Fruit fly (Drosophila melanogaster) whole organism, embryonic: ENCODE results near the gene CG43116.

ENCODE experiments used
- Ada2b ChIP-seq: fragments of 200-800 bp; sonication (Bioruptor generic); IDR thresholded peaks from 2 replicates; pipeline ENCODE4 v1.3.6; 2022; ENCODE audit warnings: missing biosample characterization, missing genetic modification characterization
- Bgb ChIP-seq: fragments of 200-800 bp; sonication (Bioruptor generic); IDR thresholded peaks from 2 replicates; pipeline ENCODE4 v1.3.6; 2022; ENCODE audit warnings: missing biosample characterization, missing genetic modification characterization; ENCODE audit not compliant: partially characterized antibody
- CG10209 ChIP-seq: fragments of 200-800 bp; sonication (Bioruptor generic); optimal IDR thresholded peaks from 3 replicates; lab custom pipeline; 2017; ENCODE audit warnings: missing biosample characterization, mild to moderate bottlenecking, missing genetic modification characterization, missing genetic modification reagents
- CG10274 ChIP-seq: fragments of 200-800 bp; sonication (Bioruptor generic); optimal IDR thresholded peaks from 3 replicates; lab custom pipeline; 2017; ENCODE audit warnings: missing biosample characterization, mild to moderate bottlenecking, missing genetic modification characterization
- CG12219 ChIP-seq: fragments of 200-800 bp; sonication (Bioruptor generic); optimal IDR thresholded peaks from 3 replicates; lab custom pipeline; 2018; ENCODE audit warnings: missing biosample characterization, mild to moderate bottlenecking, missing genetic modification characterization
- CG12299 ChIP-seq: fragments of 200-800 bp; sonication (Bioruptor generic); optimal IDR thresholded peaks from 2 replicates; lab custom pipeline; 2018; ENCODE audit warnings: missing biosample characterization, mild to moderate bottlenecking, missing genetic modification characterization
- CG1233 ChIP-seq: fragments of 200-800 bp; sonication (Bioruptor generic); optimal IDR thresholded peaks from 4 replicates; lab custom pipeline; 2018; ENCODE audit warnings: missing biosample characterization, mild to moderate bottlenecking, missing genetic modification characterization
- CG12744 ChIP-seq: fragments of 200-800 bp; sonication (Bioruptor generic); optimal IDR thresholded peaks from 2 replicates; lab custom pipeline; 2016; ENCODE audit warnings: missing biosample characterization, missing genetic modification characterization
- CG18619 ChIP-seq: fragments of 200-800 bp; sonication (Bioruptor generic); optimal IDR thresholded peaks from 3 replicates; lab custom pipeline; 2017; ENCODE audit warnings: missing biosample characterization, mild to moderate bottlenecking, missing genetic modification characterization
- CG2889 ChIP-seq: fragments of 200-800 bp; sonication (Bioruptor generic); IDR thresholded peaks from 3 replicates; pipeline ENCODE4 v1.3.6; 2022; ENCODE audit warnings: missing biosample characterization, missing genetic modification characterization
- CG30020 ChIP-seq: fragments of 200-800 bp; optimal IDR thresholded peaks from 2 replicates; lab custom pipeline; 2019; ENCODE audit warnings: missing biosample characterization, mild to moderate bottlenecking, missing genetic modification characterization, moderate library complexity
- CG4328 ChIP-seq: fragments of 200-800 bp; sonication (Bioruptor generic); optimal IDR thresholded peaks from 3 replicates; lab custom pipeline; 2017; ENCODE audit warnings: missing biosample characterization, missing genetic modification reagents, missing genetic modification characterization
- CG5245 ChIP-seq: fragments of 200-800 bp; sonication (Bioruptor generic); optimal IDR thresholded peaks from 3 replicates; lab custom pipeline; 2016; ENCODE audit warnings: missing biosample characterization, missing genetic modification characterization
- CG6765 ChIP-seq: fragments of 200-800 bp; sonication (Bioruptor generic); optimal IDR thresholded peaks from 3 replicates; lab custom pipeline; 2017; ENCODE audit warnings: missing biosample characterization, mild to moderate bottlenecking, missing genetic modification characterization
- CG7372 ChIP-seq: fragments of 200-800 bp; sonication (Bioruptor generic); IDR thresholded peaks from 2 replicates; pipeline ENCODE4 v1.3.6; 2022; ENCODE audit warnings: missing biosample characterization, missing genetic modification characterization
- CG9437 ChIP-seq: fragments of 200-800 bp; sonication (Bioruptor generic); optimal IDR thresholded peaks from 2 replicates; lab custom pipeline; 2018; ENCODE audit warnings: missing biosample characterization, mild to moderate bottlenecking, missing genetic modification characterization
- CG9609 ChIP-seq: fragments of 200-800 bp; sonication (Bioruptor generic); optimal IDR thresholded peaks from 3 replicates; lab custom pipeline; 2016; ENCODE audit warnings: missing biosample characterization, missing genetic modification characterization
- CTCF ChIP-seq: fragments of 200-800 bp; sonication (Bioruptor generic); optimal IDR thresholded peaks from 2 replicates; lab custom pipeline; 2017; ENCODE audit warnings: missing biosample characterization, mild to moderate bottlenecking, missing genetic modification characterization, moderate library complexity
- D19A ChIP-seq: fragments of 200-800 bp; optimal IDR thresholded peaks from 3 replicates; lab custom pipeline; 2019; ENCODE audit warnings: missing biosample characterization, mild to moderate bottlenecking, missing genetic modification characterization, moderate library complexity
- Dfd ChIP-seq, 2 experiments: fragments of >200 bp; optimal IDR thresholded peaks; 2 replicates each; lab custom pipeline; 2017; ENCODE audit warnings: missing biosample characterization in 2 of 2, missing genetic modification characterization in 2 of 2
- ERR ChIP-seq: fragments of 200-800 bp; sonication (Bioruptor generic); optimal IDR thresholded peaks from 2 replicates; lab custom pipeline; 2016; ENCODE audit warnings: missing biosample characterization, missing genetic modification characterization
- Ets65A ChIP-seq: fragments of 200-800 bp; sonication (Bioruptor generic); peaks from one replicate; lab custom pipeline; 2016; ENCODE audit warnings: missing biosample characterization, missing genetic modification characterization
- GATAe ChIP-seq: fragments of 200-800 bp; sonication (Bioruptor generic); conservative IDR thresholded peaks from 2 replicates; pipeline ENCODE4 v1.3.6; 2022; ENCODE audit warnings: missing biosample characterization, missing genetic modification characterization
- HmgZ ChIP-seq: fragments of 200-800 bp; sonication (Bioruptor generic); optimal IDR thresholded peaks from 2 replicates; lab custom pipeline; 2018; ENCODE audit warnings: missing biosample characterization, mild to moderate bottlenecking, missing genetic modification characterization
- Kr ChIP-seq: fragments of 200-800 bp; sonication (Bioruptor generic); optimal IDR thresholded peaks from 2 replicates; lab custom pipeline; 2017; ENCODE audit warnings: missing biosample characterization, mild to moderate bottlenecking, missing genetic modification characterization
- Lhr ChIP-seq: fragments of 200-800 bp; sonication (Bioruptor generic); optimal IDR thresholded peaks from 3 replicates; lab custom pipeline; 2017; ENCODE audit warnings: mild to moderate bottlenecking, missing biosample characterization, missing genetic modification reagents, missing genetic modification characterization
- MBD-R2 ChIP-seq: fragments of 200-800 bp; sonication (Bioruptor generic); IDR thresholded peaks from 2 replicates; pipeline ENCODE4 v1.3.6; 2022; ENCODE audit warnings: missing biosample characterization, missing genetic modification characterization
- Mrtf ChIP-seq: fragments of 200-800 bp; sonication (Bioruptor generic); IDR thresholded peaks from 3 replicates; pipeline ENCODE4 v1.3.6; 2022; ENCODE audit warnings: missing biosample characterization, missing genetic modification characterization
- NC2β ChIP-seq: fragments of 200-800 bp; sonication (Bioruptor generic); optimal IDR thresholded peaks from 2 replicates; lab custom pipeline; 2016; ENCODE audit warnings: missing biosample characterization, missing genetic modification characterization
- Neu2 ChIP-seq: fragments of 200-800 bp; sonication (Bioruptor generic); optimal IDR thresholded peaks from 3 replicates; lab custom pipeline; 2016; ENCODE audit warnings: missing biosample characterization, missing genetic modification characterization, borderline replicate concordance
- Nf-YB ChIP-seq: fragments of 200-800 bp; sonication (Bioruptor generic); optimal IDR thresholded peaks from 3 replicates; lab custom pipeline; 2019; ENCODE audit warnings: missing biosample characterization, mild to moderate bottlenecking, missing genetic modification characterization, moderate library complexity
- NfI ChIP-seq: fragments of 200-800 bp; sonication (Bioruptor generic); optimal IDR thresholded peaks from 3 replicates; lab custom pipeline; 2018; ENCODE audit warnings: missing biosample characterization, mild to moderate bottlenecking, missing genetic modification characterization, moderate library complexity
- Ptx1 ChIP-seq: fragments of 200-800 bp; sonication (Bioruptor generic); IDR thresholded peaks from 2 replicates; pipeline ENCODE4 v1.3.6; 2022; ENCODE audit warnings: missing biosample characterization, missing genetic modification characterization
- Xrp1 ChIP-seq: fragments of 200-800 bp; sonication (Bioruptor generic); IDR thresholded peaks from 2 replicates; pipeline ENCODE4 v1.3.6; 2022; ENCODE audit warnings: missing biosample characterization, missing genetic modification characterization
- abd-A ChIP-seq: fragments of 200-800 bp; sonication (Bioruptor generic); optimal IDR thresholded peaks from 3 replicates; lab custom pipeline; 2019; ENCODE audit warnings: missing biosample characterization, mild to moderate bottlenecking, missing genetic modification characterization, moderate library complexity
- amos ChIP-seq: fragments of 200-800 bp; sonication (Bioruptor generic); IDR thresholded peaks from 2 replicates; pipeline ENCODE4 v1.3.6; 2022; ENCODE audit warnings: missing biosample characterization, missing genetic modification characterization; ENCODE audit not compliant: partially characterized antibody
- az2 ChIP-seq: fragments of 200-800 bp; sonication (Bioruptor generic); optimal IDR thresholded peaks from 3 replicates; lab custom pipeline; 2016; ENCODE audit warnings: missing biosample characterization, missing genetic modification characterization
- chm ChIP-seq: fragments of 200-800 bp; sonication (Bioruptor generic); IDR thresholded peaks from 2 replicates; pipeline ENCODE4 v1.3.6; 2022; ENCODE audit warnings: missing biosample characterization, missing genetic modification characterization
- chn ChIP-seq: fragments of 200-800 bp; sonication (Bioruptor generic); optimal IDR thresholded peaks from 2 replicates; lab custom pipeline; 2016; ENCODE audit warnings: missing biosample characterization, missing genetic modification characterization
- en ChIP-seq: fragments of 200-800 bp; sonication (Bioruptor generic); optimal IDR thresholded peaks from 2 replicates; lab custom pipeline; 2016; ENCODE audit warnings: missing biosample characterization, missing genetic modification characterization
- ham ChIP-seq: fragments of 200-800 bp; sonication (Bioruptor generic); IDR thresholded peaks from 2 replicates; pipeline ENCODE4 v1.3.6; 2022; ENCODE audit warnings: missing biosample characterization, missing genetic modification characterization
- hb ChIP-seq: fragments of 200-800 bp; sonication (Bioruptor generic); IDR thresholded peaks from 3 replicates; pipeline ENCODE4 v1.3.6; 2022; ENCODE audit warnings: missing biosample characterization, missing genetic modification characterization; ENCODE audit not compliant: partially characterized antibody
- mld ChIP-seq: fragments of 200-800 bp; sonication (Bioruptor generic); IDR thresholded peaks from 3 replicates; pipeline ENCODE4 v1.3.6; 2022; ENCODE audit warnings: missing biosample characterization, missing genetic modification characterization; ENCODE audit not compliant: partially characterized antibody
- org-1 ChIP-seq: fragments of 200-800 bp; sonication (Bioruptor generic); optimal IDR thresholded peaks from 2 replicates; lab custom pipeline; 2017; ENCODE audit warnings: missing biosample characterization, missing genetic modification characterization
- psq ChIP-seq: fragments of 200-800 bp; sonication (Bioruptor generic); optimal IDR thresholded peaks from 2 replicates; lab custom pipeline; 2017; ENCODE audit warnings: missing biosample characterization, missing genetic modification characterization
- pzg ChIP-seq: fragments of 200-800 bp; sonication (Bioruptor generic); optimal IDR thresholded peaks from 3 replicates; lab custom pipeline; 2018; ENCODE audit warnings: missing biosample characterization, mild to moderate bottlenecking, missing genetic modification characterization, moderate library complexity
- ro ChIP-seq: fragments of 200-800 bp; sonication (Bioruptor generic); IDR thresholded peaks from 2 replicates; pipeline ENCODE4 v1.3.6; 2022; ENCODE audit warnings: missing biosample characterization, missing genetic modification characterization
- sob ChIP-seq: fragments of 200-800 bp; sonication (Bioruptor generic); IDR thresholded peaks from 2 replicates; pipeline ENCODE4 v1.3.6; 2022; ENCODE audit warnings: missing biosample characterization, missing genetic modification characterization

CG43116 gene

DNA sequence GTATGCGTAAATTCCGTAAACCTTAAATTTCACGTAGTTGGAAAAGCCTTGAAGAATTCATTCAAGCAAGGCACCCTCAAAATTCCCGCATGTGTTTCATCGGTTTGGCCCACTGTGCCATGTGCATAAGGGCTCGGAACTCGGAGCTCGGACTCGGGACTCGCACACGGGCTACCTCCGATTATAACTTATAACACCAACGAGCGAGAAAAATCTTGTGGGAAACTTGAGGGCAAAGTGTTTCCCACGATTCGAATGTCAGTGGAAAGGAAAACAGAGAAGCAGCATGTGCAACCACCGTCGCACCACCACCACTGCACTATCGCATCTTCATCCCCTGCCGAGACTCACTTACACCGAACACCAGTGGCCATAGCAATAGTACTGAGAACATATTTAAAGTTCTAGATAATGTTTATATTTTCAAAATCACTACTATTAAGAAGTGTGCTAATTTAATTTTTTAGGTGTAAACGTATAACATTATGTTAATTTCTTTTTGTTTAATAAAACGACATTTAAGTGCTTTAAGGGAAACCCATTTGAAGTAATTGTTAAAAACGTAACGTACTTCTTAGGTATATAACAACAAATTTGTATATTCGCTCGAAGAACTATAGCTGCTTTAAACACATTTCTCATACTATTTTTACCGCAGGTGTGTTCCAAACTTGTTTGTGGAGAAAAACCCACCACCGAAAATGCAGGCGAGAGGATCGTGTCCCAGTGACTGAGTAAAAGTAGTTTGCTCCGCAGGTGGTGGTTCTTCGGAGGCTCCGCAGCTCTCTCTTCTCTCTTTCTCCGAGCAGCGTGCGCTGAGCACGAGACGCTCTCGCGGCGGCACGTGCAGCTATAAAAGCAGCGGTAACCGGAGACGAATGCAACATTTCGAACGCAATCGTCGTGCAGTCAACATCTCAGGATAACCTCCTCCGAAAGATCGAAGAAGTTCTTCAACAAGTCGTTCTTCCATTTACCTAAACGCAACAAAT is 39.7 kb upstream of the CG43116 start:
- TF ChIP-seq CG10274 (GFP tag; lab: Kevin White, UChicago) (peak; percentile 59), Nf-YB (GFP tag; lab: Kevin White, UChicago) (peak; percentile 87), CG9437 (GFP tag; lab: Kevin White, UChicago) (peak; percentile 89), Neu2 (peak; percentile 56), Ada2b (no peak; the same call in 1 of the 2 replicates), NfI (peak; percentile 61), org-1 (GFP tag; lab: Kevin White, UChicago) (peak; percentile 90), Kr (GFP tag; lab: Kevin White, UChicago) (peak; percentile 96), Dfd (GFP tag; optimal IDR thresholded peaks at IDR 0.05; lab: Kevin White, UChicago) (no peak), mld (GFP tag; lab: Robert Waterston, UW) (no peak), psq (GFP tag; lab: Kevin White, UChicago) (peak; percentile 65), CTCF (GFP tag; lab: Kevin White, UChicago) (peak; percentile 57), Mrtf (GFP tag; lab: Robert Waterston, UW) (no peak; the same call in 2 of the 3 replicates), CG9609 (GFP tag; lab: Kevin White, UChicago) (peak; percentile 60), CG2889 (GFP tag; lab: Robert Waterston, UW) (no peak), Lhr (peak; percentile 86), en (GFP tag; lab: Kevin White, UChicago) (peak; percentile 82), CG7372 (GFP tag; lab: Robert Waterston, UW) (0 out of 2 replicates have a peak, but pooled peaks have one; percentile 13), ham (GFP tag; lab: Robert Waterston, UW) (no peak), HmgZ (tag; lab: Kevin White, UChicago) (peak; percentile 49), CG1233 (GFP tag; lab: Kevin White, UChicago) (peak; percentile 90), GATAe (GFP tag; lab: Robert Waterston, UW) (no peak), Xrp1 (GFP tag; lab: Robert Waterston, UW) (peak; percentile 88; the same call in 1 of the 2 replicates), ro (GFP tag; lab: Robert Waterston, UW) (peak; percentile 27; the same call in 1 of the 2 replicates), abd-A (tag; lab: Kevin White, UChicago) (peak; percentile 11), CG18619 (GFP tag; lab: Kevin White, UChicago) (peak; percentile 84), CG6765 (no peak), D19A (peak; percentile 96), ERR (no peak), Bgb (GFP tag; lab: Robert Waterston, UW) (0 out of 2 replicates have a peak, but pooled peaks have one; percentile 9), hb (GFP tag; lab: Robert Waterston, UW) (no peak), NC2β (GFP tag; lab: Kevin White, UChicago) (peak; percentile 71), CG4328 (GFP tag; lab: Kevin White, UChicago) (peak; percentile 89), CG30020 (peak; percentile 88), CG10209 (GFP tag; lab: Kevin White, UChicago) (peak; percentile 90), CG12219 (GFP tag; lab: Kevin White, UChicago) (peak; percentile 87), pzg (GFP tag; lab: Kevin White, UChicago) (no peak), Ptx1 (GFP tag; lab: Robert Waterston, UW) (peak; percentile 71), az2 (peak; percentile 88), CG12744 (GFP tag; lab: Kevin White, UChicago) (peak; percentile 49), CG12299 (tag; lab: Kevin White, UChicago) (peak; percentile 80), chm (peak; percentile 31; the same call in 1 of the 2 replicates), chn (GFP tag; lab: Kevin White, UChicago) (peak; percentile 78), sob (GFP tag; lab: Robert Waterston, UW) (0 out of 2 replicates have a peak, but pooled peaks have one; percentile 24), CG5245 (GFP tag; lab: Kevin White, UChicago) (peak; percentile 52), MBD-R2 (GFP tag; lab: Robert Waterston, UW) (no peak), Ets65A (GFP tag; lab: Kevin White, UChicago) (peak; percentile 90), amos (GFP tag; lab: Robert Waterston, UW) (peak; percentile 23; the same call in 1 of the 2 replicates)
